Worm (Caenorhabditis elegans): ENCODE data around the gene T04A8.8.
A peak's percentile ranks its signal among the peaks of the same experiment; 100 is the strongest.
"Not testable (repeated sequence)": the region's sequence is repeated elsewhere in the genome, so short reads cannot be mapped to it uniquely, and the experiment has no call there.

The T04A8.8 gene

DNA sequence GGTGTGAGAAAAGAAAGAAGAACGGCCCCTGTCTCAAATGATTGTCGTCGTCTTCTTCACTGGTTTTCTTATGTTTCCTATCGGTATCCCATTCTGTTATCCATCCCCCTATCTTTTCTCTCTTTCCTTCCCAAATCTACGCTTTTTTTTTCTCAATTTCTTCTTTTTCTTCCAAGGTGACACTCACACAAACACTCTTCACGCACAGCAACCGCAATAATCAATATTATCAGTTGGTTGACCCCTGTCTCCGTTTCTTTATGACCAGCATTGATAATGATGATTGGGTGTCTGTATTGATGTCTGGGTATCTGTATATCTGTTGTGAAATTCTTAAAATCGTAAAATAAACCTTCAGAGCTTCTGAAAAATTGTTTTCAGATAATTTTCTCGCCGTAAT is 47.0 kb downstream of the T04A8.8 start:
- TF ChIP-seq elt-4 (tag; optimal IDR thresholded peaks at IDR 0.05): no peak
- TF ChIP-seq elt-2 (tag; optimal IDR thresholded peaks at IDR 0.05): peak; percentile 27

DNA sequence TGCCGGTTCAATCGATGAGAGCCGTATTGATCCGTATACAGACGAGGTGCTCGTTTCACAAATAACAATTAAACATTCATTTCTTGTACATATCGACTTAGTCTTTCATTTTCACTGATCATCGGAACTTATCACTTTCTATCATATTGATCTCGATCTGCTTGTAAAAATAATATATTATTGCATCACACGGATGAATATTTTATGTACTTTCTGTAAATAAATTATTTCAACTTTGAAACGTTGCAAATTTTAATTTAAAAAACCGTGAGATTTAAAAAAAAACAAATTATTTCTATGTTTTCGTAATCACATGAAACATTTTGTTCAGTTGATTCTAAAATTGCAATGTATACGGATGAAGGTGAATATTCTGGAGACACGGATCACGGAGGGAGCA is 48.8 kb downstream of the T04A8.8 start, which contains the start of gene twk-6:
Gene twk-6, plus strand, starts transcription at position 301 of the 400 bp plus-strand sequence.
- not testable (repeated sequence) for TF ChIP-seq sdc-2 (tag; optimal IDR thresholded peaks at IDR 0.05); pqm-1 (tag; optimal IDR thresholded peaks at IDR 0.05); sox-2 (GFP tag; IDR thresholded peaks at IDR 0.05)
